Fruit fly (Drosophila melanogaster) Kc167 (cell line): ENCODE results near the gene CG6770.

Experiments
- Myc ChIP-seq: fragments of >200 bp; optimal IDR thresholded peaks from 2 replicates; lab custom pipeline; 2017; ENCODE audit warnings: missing external identifiers
- Sin3A ChIP-seq: fragments of >200 bp; optimal IDR thresholded peaks from 2 replicates; lab custom pipeline; 2018; ENCODE audit warnings: missing external identifiers
- h ChIP-seq: fragments of >200 bp; optimal IDR thresholded peaks from 3 replicates; lab custom pipeline; 2018; ENCODE audit warnings: missing external identifiers
- insv ChIP-seq: fragments of >200 bp; optimal IDR thresholded peaks from 3 replicates; lab custom pipeline; 2018; ENCODE audit warnings: missing external identifiers
- psq ChIP-seq: fragments of >200 bp; optimal IDR thresholded peaks from 2 replicates; lab custom pipeline; 2017; ENCODE audit warnings: missing external identifiers
- ttk ChIP-seq: sonication (Bioruptor generic); optimal IDR thresholded peaks from 2 replicates; lab custom pipeline; 2017; ENCODE audit warnings: missing external identifiers

CG6770 gene

DNA sequence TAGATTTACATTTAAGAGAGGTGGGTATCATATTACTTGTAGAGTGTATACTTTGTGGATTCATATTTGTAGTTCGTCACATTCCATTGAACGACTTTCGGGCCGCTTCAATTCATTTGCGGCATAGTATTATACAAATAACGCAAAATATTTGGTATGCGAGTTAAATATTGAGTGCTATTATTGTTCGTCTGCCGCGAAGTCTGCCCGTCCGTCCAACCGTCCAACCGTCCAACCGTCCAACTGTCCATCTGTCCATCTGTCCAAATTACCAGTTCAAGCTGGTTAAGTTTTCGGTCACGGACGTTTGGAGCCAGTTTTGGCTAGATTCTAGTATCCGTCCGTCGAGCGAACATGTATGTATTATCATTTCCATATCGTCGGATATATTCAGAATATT is 21.8 kb downstream of the CG6770 start:
- no peak for TF ChIP-seq psq (lab: Kevin White, UChicago)
- TF ChIP-seq ttk = no peak
- no peak for TF ChIP-seq Sin3A (lab: Kevin White, UChicago)
- no peak for TF ChIP-seq insv (lab: Kevin White, UChicago)
- TF ChIP-seq Myc (lab: Kevin White, UChicago) = no peak
- no peak for TF ChIP-seq h (lab: Kevin White, UChicago)

DNA sequence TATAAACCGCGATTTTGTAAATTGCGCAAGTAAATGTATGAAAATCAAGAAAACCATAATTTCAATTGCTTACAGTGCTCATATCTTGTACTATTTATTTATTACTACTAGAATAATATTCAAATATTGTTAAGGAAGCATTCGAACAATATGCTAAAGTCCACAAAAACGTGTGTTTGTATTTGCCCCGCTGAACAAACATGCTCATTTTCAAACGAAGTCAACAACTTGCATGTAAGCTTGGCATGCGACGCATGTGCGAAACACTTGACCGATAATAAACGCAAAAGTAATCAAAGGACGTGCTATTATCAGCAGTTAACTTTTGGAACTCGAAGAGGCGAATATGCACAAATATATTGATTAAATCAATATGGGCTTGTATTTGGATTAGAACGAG is 24.7 kb downstream of the CG6770 start:
- TF ChIP-seq ttk (no peak), Sin3A (lab: Kevin White, UChicago) (no peak), insv (lab: Kevin White, UChicago) (no peak), Myc (lab: Kevin White, UChicago) (no peak), psq (lab: Kevin White, UChicago) (no peak), h (lab: Kevin White, UChicago) (no peak)

DNA sequence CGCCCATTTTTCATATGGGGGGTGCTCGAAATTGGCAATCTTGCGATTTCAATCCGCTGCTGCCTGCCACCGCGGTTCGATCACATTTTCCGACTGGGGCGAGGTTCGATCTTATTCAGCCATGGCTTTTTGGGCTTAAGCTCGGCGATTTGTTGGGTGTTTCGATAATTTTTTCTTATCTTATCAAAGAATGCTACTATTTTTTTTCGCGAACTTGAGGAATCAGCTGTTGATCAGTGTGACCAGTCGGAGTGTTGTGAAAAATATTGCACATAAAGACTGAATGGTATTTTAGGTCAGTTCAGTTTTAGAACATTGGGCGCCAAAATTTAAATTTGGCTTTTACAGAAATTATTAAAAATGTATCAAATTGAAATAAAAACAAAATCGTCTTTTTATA is 25.2 kb downstream of the CG6770 start, which contains the start of gene Wdr81:
Gene Wdr81 (minus strand): TSS at position 226 of the 400 bp plus-strand sequence.
- TF ChIP-seq Sin3A (lab: Kevin White, UChicago) (no peak), Myc (lab: Kevin White, UChicago) (no peak), insv (lab: Kevin White, UChicago) (no peak), ttk (no peak), h (lab: Kevin White, UChicago) (no peak), psq (lab: Kevin White, UChicago) (no peak)

DNA sequence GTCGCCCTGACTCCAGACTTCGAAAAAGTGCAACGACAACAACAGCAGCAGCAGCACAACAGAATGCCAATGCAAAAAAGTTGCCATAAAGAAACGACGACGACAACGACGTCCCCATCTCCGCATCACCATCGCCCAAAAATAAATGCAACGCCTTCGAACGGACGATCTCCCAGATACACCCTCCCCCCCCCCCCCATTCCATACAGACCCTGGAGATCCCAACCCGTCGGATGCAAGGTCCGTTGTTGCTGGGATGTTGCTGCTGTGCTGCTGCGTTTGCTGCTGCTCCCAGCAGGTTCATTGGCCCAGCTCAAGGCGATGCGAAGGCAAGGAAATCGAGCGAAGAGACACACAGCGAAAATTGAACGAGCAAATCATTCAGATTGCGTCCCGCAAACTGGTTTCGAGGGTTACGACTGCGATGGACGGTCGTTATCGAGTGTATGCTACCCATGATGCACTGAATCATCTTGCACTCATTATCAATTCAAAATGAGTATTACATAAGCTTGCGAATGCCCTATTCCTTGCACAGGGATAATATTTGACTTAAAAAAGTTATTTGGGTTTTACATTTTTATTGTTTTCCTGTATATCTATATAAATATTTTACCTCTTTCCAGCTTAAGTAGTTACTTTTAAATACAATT is 32.1 kb downstream of the CG6770 start:
- no peak for TF ChIP-seq psq (lab: Kevin White, UChicago)
- TF ChIP-seq insv (lab: Kevin White, UChicago) = no peak
- no peak for TF ChIP-seq ttk
- no peak for TF ChIP-seq Myc (lab: Kevin White, UChicago)
- no peak for TF ChIP-seq Sin3A (lab: Kevin White, UChicago)
- TF ChIP-seq h (lab: Kevin White, UChicago) = no peak

DNA sequence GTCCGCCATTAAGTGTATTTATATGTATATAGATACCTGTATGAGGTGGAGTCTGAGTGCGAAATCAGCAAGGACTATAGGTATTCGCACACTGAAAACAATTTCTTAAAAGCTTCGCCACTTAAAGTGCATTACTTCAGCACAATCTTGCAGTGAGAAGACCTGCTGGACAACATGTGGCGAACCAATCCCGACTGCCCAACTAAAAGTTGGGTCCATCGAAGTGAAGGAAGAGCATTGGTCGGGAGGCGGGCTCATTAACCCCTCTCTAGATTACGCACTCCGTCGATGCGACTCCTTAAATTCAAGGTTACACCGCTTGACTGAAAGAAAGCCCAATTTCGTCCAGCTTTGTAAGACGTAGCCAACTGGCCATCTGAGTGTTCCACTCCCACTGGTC is 32.7 kb downstream of the CG6770 start:
- no peak for TF ChIP-seq ttk
- TF ChIP-seq h (lab: Kevin White, UChicago) = no peak
- TF ChIP-seq psq (lab: Kevin White, UChicago) = no peak
- no peak for TF ChIP-seq insv (lab: Kevin White, UChicago)
- no peak for TF ChIP-seq Sin3A (lab: Kevin White, UChicago)
- TF ChIP-seq Myc (lab: Kevin White, UChicago) = no peak

DNA sequence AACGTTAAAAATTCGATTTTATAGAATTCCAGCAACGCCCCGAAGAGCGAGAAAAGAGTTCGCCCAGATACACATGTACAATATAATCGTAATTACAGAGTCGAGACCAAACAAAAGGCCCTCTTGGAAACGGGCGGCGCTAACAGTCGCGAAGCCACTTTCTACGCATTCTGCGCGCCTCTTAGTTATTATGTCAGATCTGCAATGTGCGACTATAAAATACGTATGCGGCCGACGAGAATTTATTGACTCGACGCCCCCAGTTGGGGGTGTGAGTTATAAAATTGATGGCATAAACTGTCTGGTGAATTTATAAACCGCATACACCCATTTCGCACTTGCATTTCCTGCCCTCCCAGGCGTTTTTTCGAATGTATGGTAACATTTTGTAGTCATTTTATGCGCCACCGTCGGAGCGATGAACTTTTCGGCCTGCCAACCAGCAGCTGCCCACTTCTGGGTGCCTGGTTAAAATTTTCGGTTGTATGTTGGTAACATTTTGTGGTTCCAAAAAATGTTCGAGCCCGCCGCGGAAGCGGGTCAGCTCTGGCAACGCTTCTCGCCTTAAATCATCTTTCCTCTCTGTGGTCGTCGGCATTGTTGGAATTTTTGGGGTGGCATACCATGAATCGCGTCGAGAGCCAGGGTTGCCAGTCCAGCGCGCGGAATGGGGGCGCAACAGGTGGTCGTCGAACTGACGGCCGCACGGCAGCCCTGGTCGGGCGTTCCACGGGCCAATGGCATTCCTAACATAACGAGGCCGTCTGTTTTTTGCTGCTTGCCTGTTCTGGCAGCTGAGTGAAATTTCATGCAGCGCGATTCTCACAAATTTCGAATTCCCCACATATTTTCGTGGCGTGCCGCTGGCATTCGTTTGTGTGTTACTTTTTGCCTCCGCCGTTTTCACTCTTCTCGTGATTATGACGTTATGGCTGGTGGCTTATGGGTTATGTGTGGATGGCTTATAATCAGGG is 33.9 kb downstream of the CG6770 start:
- no peak for TF ChIP-seq insv (lab: Kevin White, UChicago)
- TF ChIP-seq h (lab: Kevin White, UChicago) = no peak
- no peak for TF ChIP-seq ttk
- no peak for TF ChIP-seq psq (lab: Kevin White, UChicago)
- no peak for TF ChIP-seq Sin3A (lab: Kevin White, UChicago)
- TF ChIP-seq Myc (lab: Kevin White, UChicago) = no peak

DNA sequence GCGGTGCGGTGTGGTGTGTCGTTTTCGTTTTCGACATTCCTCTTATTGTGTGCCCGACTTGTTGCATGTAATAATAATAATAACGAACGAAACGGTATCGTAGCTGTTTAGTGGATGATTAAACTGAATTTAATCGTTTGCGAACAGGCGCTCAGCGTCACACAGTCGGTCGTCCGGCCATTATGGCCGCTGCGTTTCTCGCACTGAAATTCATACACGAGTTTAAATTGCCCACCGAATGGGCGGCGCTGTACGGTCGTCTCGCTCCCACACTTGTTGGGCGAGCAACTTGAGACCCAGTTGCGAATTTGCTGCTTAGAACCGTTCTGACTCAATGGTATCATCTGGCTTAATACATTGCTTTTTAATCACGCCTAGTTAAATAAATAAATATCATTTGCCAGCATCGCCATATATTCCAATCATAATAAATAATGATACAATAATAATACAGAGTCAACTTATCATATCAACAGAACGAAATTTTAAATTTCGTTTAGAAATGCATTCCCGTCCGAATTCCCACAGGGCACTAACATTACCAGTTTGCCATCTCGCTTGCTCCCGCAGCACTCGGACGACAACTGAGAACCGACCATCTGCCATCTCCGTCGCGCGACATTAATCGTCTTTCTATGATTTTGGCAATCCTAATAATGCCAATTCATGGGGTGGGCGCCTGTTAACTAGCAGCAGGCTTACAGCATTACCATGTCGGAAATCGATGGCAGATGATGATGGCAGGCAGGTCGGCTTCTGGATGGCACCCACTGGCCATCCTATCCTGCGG is 34.8 kb downstream of the CG6770 start:
- TF ChIP-seq ttk (no peak), psq (lab: Kevin White, UChicago) (no peak), Sin3A (lab: Kevin White, UChicago) (no peak), h (lab: Kevin White, UChicago) (no peak), Myc (lab: Kevin White, UChicago) (no peak), insv (lab: Kevin White, UChicago) (no peak)

DNA sequence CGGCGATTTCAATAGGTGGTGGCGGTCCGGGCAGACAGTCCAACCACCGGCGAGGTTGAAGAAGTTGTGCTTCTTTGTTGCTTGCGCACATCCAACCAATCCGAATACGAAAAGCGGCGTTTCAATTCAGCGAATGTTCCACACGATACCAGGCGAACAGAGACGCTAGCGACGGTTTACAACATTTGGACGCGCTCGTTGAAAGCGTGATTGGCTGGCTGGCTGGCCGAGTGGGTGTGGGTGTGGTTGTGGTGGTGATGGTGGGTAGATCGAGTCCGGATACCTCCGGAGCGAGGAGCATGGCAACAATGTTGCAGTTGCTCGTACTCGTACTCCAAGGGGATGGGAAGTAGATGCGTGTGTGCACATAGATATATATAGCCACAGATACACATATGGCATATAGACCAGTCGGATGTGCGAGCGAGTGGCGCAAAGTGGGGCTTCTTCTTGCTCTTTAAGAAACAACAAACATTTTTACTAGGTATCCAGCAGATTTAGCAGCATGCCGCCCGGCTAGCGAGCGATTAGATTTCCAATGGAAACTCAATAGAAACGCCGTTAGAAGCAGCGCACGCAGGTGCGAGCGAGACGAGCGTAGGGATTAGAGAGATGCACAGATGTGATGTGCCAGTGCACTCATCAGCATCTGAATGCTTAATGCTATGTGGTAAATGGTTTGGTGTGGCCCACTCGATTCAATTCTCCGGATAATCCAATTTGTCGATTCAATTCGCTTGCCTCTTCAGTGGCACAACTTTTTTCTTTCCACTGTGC is 35.6 kb downstream of the CG6770 start:
- TF ChIP-seq ttk (no peak), Myc (lab: Kevin White, UChicago) (no peak), insv (lab: Kevin White, UChicago) (no peak), psq (lab: Kevin White, UChicago) (no peak)

DNA sequence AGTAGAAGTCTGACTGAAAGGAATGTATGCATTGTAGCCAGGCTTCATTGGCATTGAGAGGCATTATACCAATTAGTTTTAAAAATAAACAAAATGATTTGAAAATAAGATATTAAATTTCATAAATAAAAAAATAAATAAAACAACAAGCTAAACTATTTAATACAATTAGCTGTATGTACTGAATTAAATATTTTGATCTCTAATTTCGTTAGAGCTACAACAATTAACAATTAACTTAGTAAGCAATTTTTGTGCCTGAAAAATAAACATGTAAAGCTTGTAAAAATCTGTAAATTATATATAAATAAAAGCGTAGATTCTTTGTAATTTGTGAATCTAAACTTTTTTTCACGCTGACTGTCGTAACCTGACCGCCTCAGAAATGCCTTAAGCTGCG is 38.1 kb downstream of the CG6770 start, which contains the start of gene Rh5:
Gene Rh5 (plus strand): TSS at position 301 of the 400 bp plus-strand sequence.
- TF ChIP-seq Sin3A (lab: Kevin White, UChicago) = no peak

DNA sequence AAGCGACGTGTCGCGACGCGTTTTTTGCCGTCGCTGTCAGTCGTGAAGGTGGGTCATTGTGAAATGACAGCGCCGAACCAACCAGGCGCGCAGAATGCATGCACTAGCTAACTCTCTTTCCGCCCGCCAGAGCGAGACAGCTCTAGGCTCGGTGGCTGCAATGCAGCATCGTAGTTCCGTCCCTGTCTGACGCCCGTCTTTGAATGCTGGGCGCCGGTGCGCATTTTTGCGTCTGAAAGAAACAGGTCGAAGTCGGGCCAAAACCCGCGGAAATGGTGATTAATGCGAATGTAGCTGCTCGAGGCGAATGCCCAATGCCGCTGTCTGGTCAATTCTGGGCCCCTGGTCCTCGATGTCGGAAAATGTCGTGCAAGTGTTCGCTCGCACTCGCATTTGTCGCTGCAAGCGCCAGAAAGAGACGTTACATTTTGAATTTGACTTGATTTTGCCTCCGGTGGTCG is 38.6 kb downstream of the CG6770 start:
- TF ChIP-seq ttk = no peak
- TF ChIP-seq Myc (lab: Kevin White, UChicago) = no peak
- TF ChIP-seq h (lab: Kevin White, UChicago) = no peak
- no peak for TF ChIP-seq insv (lab: Kevin White, UChicago)
- no peak for TF ChIP-seq Sin3A (lab: Kevin White, UChicago)
- no peak for TF ChIP-seq psq (lab: Kevin White, UChicago)
